Worm (Caenorhabditis elegans): ENCODE data around the gene srsx-17.
A peak's percentile ranks its signal among the peaks of the same experiment; 100 is the strongest.

The srsx-17 gene

ce11 chrV:5963696-5964095 is 36.2 kb downstream of the srsx-17 start, which contains the start of gene pcm-1 (continued):
- TF ChIP-seq grh-1 (GFP tag; IDR thresholded peaks at IDR 0.05), result no peak
- no peak for TF ChIP-seq C16A3.4 (tag; optimal IDR thresholded peaks at IDR 0.05)
- no peak for TF ChIP-seq efl-3 (GFP tag; optimal IDR thresholded peaks at IDR 0.05)
- no peak for TF ChIP-seq nhr-20 (tag; optimal IDR thresholded peaks at IDR 0.05)
- no peak for TF ChIP-seq ztf-4 (tag; optimal IDR thresholded peaks at IDR 0.05)
- no peak for TF ChIP-seq fkh-8 (tag; optimal IDR thresholded peaks at IDR 0.05)
- no peak for TF ChIP-seq nhr-237 (tag; optimal IDR thresholded peaks at IDR 0.05)
- no peak for TF ChIP-seq elt-2 (tag; optimal IDR thresholded peaks at IDR 0.05)
- peak; percentile 52 to 55 for TF ChIP-seq efl-1 (optimal IDR thresholded peaks at IDR 0.05)
- TF ChIP-seq efl-1 (GFP tag; optimal IDR thresholded peaks at IDR 0.05 in 1 of 2), result peak in 1 of 2 experiments; percentile 28
- TF ChIP-seq ama-1 (optimal IDR thresholded peaks at IDR 0.05), result no peak
- TF ChIP-seq nhr-71 (tag; optimal IDR thresholded peaks at IDR 0.05), result peak; percentile 16
- no peak for TF ChIP-seq zag-1 (tag; optimal IDR thresholded peaks at IDR 0.05)
- TF ChIP-seq nhr-76 (tag; optimal IDR thresholded peaks at IDR 0.05), result no peak
- no peak for TF ChIP-seq lir-3 (tag; optimal IDR thresholded peaks at IDR 0.05; ENCODE audit: poor library complexity)
- TF ChIP-seq sox-4 (tag; optimal IDR thresholded peaks at IDR 0.05), result no peak
- TF ChIP-seq mep-1 (tag; optimal IDR thresholded peaks at IDR 0.05), result peak; percentile 11
- TF ChIP-seq unc-86 (tag; optimal IDR thresholded peaks at IDR 0.05), result no peak
- no peak for TF ChIP-seq fkh-4 (tag; optimal IDR thresholded peaks at IDR 0.05; ENCODE audit: borderline replicate concordance)
- peak; percentile 19 for TF ChIP-seq swsn-7 (tag; optimal IDR thresholded peaks at IDR 0.05)
- TF ChIP-seq fkh-10 (GFP tag; optimal IDR thresholded peaks at IDR 0.05), result no peak
- TF ChIP-seq rnt-1 (tag; optimal IDR thresholded peaks at IDR 0.05), result peak; percentile 2
- TF ChIP-seq jun-1 (tag; optimal IDR thresholded peaks at IDR 0.05), result no peak
- TF ChIP-seq pqm-1 (tag; optimal IDR thresholded peaks at IDR 0.05), result no peak
- TF ChIP-seq xbp-1 (tag; optimal IDR thresholded peaks at IDR 0.05), result no peak
- TF ChIP-seq vab-15 (tag; optimal IDR thresholded peaks at IDR 0.05), result no peak
- TF ChIP-seq ceh-63 (GFP tag; optimal IDR thresholded peaks at IDR 0.05), result no peak
- TF ChIP-seq nhr-19 (GFP tag; conservative IDR thresholded peaks at IDR 0.05), result no peak
- TF ChIP-seq nhr-85 (tag), result peak; percentile 4
- no peak for TF ChIP-seq nhr-84 (tag; optimal IDR thresholded peaks at IDR 0.05)
- TF ChIP-seq ces-1 (GFP tag; optimal IDR thresholded peaks at IDR 0.05), result no peak
- TF ChIP-seq elt-3 (tag; optimal IDR thresholded peaks at IDR 0.05), result no peak
- peak; percentile 5 to 37 for TF ChIP-seq lsy-2 (tag; optimal IDR thresholded peaks at IDR 0.05)
- TF ChIP-seq lin-39 (tag; optimal IDR thresholded peaks at IDR 0.05), result no peak
- TF ChIP-seq egl-13 (tag; optimal IDR thresholded peaks at IDR 0.05), result no peak
- no peak for TF ChIP-seq sptf-1 (tag; optimal IDR thresholded peaks at IDR 0.05)

ce11 chrV:5964658-5965178 is 37.3 kb downstream of the srsx-17 start:
- TF ChIP-seq rnt-1 (tag; optimal IDR thresholded peaks at IDR 0.05) (peak; percentile 44), C34B4.2 (tag; optimal IDR thresholded peaks at IDR 0.05) (no peak), sup-37 (GFP tag; optimal IDR thresholded peaks at IDR 0.05) (no peak), nhr-71 (tag; optimal IDR thresholded peaks at IDR 0.05) (peak; percentile 27), mab-9 (GFP tag; IDR thresholded peaks at IDR 0.05) (no peak), elt-2 (tag; optimal IDR thresholded peaks at IDR 0.05) (no peak), tlp-1 (tag; optimal IDR thresholded peaks at IDR 0.05) (no peak), unc-130 (tag; optimal IDR thresholded peaks at IDR 0.05) (no peak), skn-1 (tag; optimal IDR thresholded peaks at IDR 0.05) (no peak), nhr-12 (tag; optimal IDR thresholded peaks at IDR 0.05) (no peak), C16A3.4 (tag; optimal IDR thresholded peaks at IDR 0.05) (no peak), hlh-17 (GFP tag; optimal IDR thresholded peaks at IDR 0.05; ENCODE audit: borderline replicate concordance) (no peak), elt-3 (tag; optimal IDR thresholded peaks at IDR 0.05) (no peak), nhr-84 (tag; optimal IDR thresholded peaks at IDR 0.05) (no peak), mdl-1 (tag; optimal IDR thresholded peaks at IDR 0.05) (no peak), mef-2 (tag; optimal IDR thresholded peaks at IDR 0.05) (no peak), pag-3 (tag; optimal IDR thresholded peaks at IDR 0.05; ENCODE audit: borderline replicate concordance, insufficient read depth) (peak; percentile 41), zag-1 (tag; optimal IDR thresholded peaks at IDR 0.05) (no peak), fkh-4 (tag; optimal IDR thresholded peaks at IDR 0.05; ENCODE audit: borderline replicate concordance) (no peak), nhr-237 (tag; optimal IDR thresholded peaks at IDR 0.05) (no peak), lin-15B (tag; optimal IDR thresholded peaks at IDR 0.05) (no peak), sox-4 (tag; optimal IDR thresholded peaks at IDR 0.05) (no peak), swsn-7 (tag; optimal IDR thresholded peaks at IDR 0.05) (peak; percentile 11), snpc-4 (tag; optimal IDR thresholded peaks at IDR 0.05) (no peak), efl-1 (optimal IDR thresholded peaks at IDR 0.05) (peak in 1 of 2 experiments; percentile 24), efl-1 (GFP tag; optimal IDR thresholded peaks at IDR 0.05 in 1 of 2) (peak; percentile 14 to 16), lsy-2 (tag; optimal IDR thresholded peaks at IDR 0.05) (no peak), lin-14 (GFP tag; optimal IDR thresholded peaks at IDR 0.05) (peak; percentile 76), hpl-2 (GFP tag; optimal IDR thresholded peaks at IDR 0.05) (no peak), mep-1 (tag; optimal IDR thresholded peaks at IDR 0.05) (no peak), fkh-10 (GFP tag; optimal IDR thresholded peaks at IDR 0.05) (peak; percentile 13)

Measured in whole organism, L1 larva.